Fruit fly (Drosophila melanogaster): Measurements from ENCODE around the gene Mgat3.

Mgat3 gene

DNA sequence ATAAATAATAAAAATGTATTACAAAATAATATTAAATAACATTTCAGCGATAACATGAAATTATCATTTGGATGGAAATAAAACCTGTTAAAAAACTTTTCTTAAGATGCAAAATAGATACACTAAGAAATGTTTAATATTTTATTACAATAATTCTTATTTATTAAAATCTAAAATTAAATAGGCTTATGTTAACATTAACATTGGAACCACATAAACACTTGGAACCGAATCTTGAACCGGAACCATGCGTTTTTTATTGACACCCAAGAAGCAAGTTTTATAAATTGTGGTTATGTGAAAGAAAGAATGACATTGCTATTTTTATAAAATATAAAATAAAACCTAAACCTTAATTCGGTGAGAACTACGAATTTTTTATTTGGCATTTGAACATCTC lies 22.2 kb downstream of the Mgat3 start, which contains the start of gene kmg:
kmg (plus strand) TSS at position 301 of the 400 bp plus-strand sequence.
- TF ChIP-seq Mnt (GFP tag; optimal IDR thresholded peaks at IDR 0.05) (no peak), cic (GFP tag; optimal IDR thresholded peaks at IDR 0.05) (no peak), CG33017 (tag; optimal IDR thresholded peaks at IDR 0.05) (no peak), pad (GFP tag; optimal IDR thresholded peaks at IDR 0.05) (no peak), Clk (GFP tag; optimal IDR thresholded peaks at IDR 0.05) (no peak), Hr96 (GFP tag; optimal IDR thresholded peaks at IDR 0.05) (no peak), CG12768 (GFP tag; optimal IDR thresholded peaks at IDR 0.05) (no peak), toe (GFP tag; optimal IDR thresholded peaks at IDR 0.05) (no peak), CG14711 (tag; optimal IDR thresholded peaks at IDR 0.05) (no peak), Crg-1 (GFP tag; optimal IDR thresholded peaks at IDR 0.05) (no peak), kay (GFP tag; ENCODE audit: borderline replicate concordance) (no peak), CG7101 (tag; optimal IDR thresholded peaks at IDR 0.05) (no peak), tj (GFP tag; optimal IDR thresholded peaks at IDR 0.05) (no peak), ovo (GFP tag; optimal IDR thresholded peaks at IDR 0.05) (no peak), cnc (optimal IDR thresholded peaks at IDR 0.05) (no peak), bab1 (GFP tag; optimal IDR thresholded peaks at IDR 0.05) (no peak), CG1620 (GFP tag; optimal IDR thresholded peaks at IDR 0.05) (no peak), CG11617 (GFP tag; optimal IDR thresholded peaks at IDR 0.05) (no peak)

DNA sequence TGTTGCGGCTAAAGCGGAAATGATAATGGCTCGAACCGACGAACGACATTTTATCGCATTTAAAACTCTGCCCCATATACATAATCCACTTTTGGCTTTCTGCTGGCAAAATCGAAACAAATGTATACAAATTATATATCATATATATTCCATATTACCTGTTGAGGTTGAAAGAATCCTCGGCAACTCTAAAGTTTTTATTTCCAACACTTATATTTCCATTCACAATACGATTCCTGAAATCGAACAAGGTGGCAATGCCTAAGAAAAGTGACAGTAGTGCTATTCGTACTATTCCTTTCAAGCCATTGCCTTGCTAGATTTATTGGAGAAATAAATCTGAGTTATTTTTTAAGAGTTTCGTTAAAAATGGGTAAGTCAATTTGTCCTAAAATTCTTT lies 23.9 kb downstream of the Mgat3 start, which contains the start of gene Pk34A:
Pk34A (plus strand) TSS at position 301 of the 400 bp plus-strand sequence.
- TF ChIP-seq tj (GFP tag; optimal IDR thresholded peaks at IDR 0.05), result no peak
- TF ChIP-seq kay (GFP tag; ENCODE audit: borderline replicate concordance), result no peak
- TF ChIP-seq bab1 (GFP tag; optimal IDR thresholded peaks at IDR 0.05), result no peak
- TF ChIP-seq CG7045 (GFP tag; optimal IDR thresholded peaks at IDR 0.05), result no peak
- no peak for TF ChIP-seq CG11617 (GFP tag; optimal IDR thresholded peaks at IDR 0.05)
- no peak for TF ChIP-seq toe (GFP tag; optimal IDR thresholded peaks at IDR 0.05)
- no peak for TF ChIP-seq Clk (GFP tag; optimal IDR thresholded peaks at IDR 0.05)
- no peak for TF ChIP-seq CG5204 (GFP tag; optimal IDR thresholded peaks at IDR 0.05)
- no peak for TF ChIP-seq ovo (GFP tag; optimal IDR thresholded peaks at IDR 0.05)
- no peak for TF ChIP-seq CG33017 (tag; optimal IDR thresholded peaks at IDR 0.05)
- no peak for TF ChIP-seq pad (GFP tag; optimal IDR thresholded peaks at IDR 0.05)
- no peak for TF ChIP-seq CG12768 (GFP tag; optimal IDR thresholded peaks at IDR 0.05)
- TF ChIP-seq Mnt (GFP tag; optimal IDR thresholded peaks at IDR 0.05), result no peak

DNA sequence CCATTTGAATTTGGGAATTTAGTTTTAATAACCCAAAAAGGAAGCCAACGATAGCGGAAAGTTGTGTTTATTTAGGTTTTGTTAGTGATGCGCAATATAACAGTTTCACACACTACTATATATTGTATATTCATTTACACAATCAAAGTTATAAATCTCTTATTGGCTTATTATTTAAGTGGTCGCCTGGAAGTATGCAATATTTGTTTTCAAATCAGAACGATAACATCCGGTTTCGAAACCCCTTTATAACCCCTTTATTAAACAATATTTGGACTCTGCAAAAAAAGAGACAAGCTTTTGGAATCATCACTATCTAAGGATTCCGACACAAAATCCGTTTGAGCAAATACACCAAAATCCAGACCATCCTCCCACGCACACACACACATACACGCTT lies 24.5 kb downstream of the Mgat3 start:
- no peak for TF ChIP-seq kay (GFP tag; ENCODE audit: borderline replicate concordance)
- TF ChIP-seq CG7101 (tag; optimal IDR thresholded peaks at IDR 0.05), result peak; percentile 19
- no peak for TF ChIP-seq Mnt (GFP tag; optimal IDR thresholded peaks at IDR 0.05)
- TF ChIP-seq Hr96 (GFP tag; optimal IDR thresholded peaks at IDR 0.05), result no peak
- TF ChIP-seq cic (GFP tag; optimal IDR thresholded peaks at IDR 0.05), result no peak
- TF ChIP-seq ovo (GFP tag; optimal IDR thresholded peaks at IDR 0.05), result no peak
- peak; percentile 33 for TF ChIP-seq toe (GFP tag; optimal IDR thresholded peaks at IDR 0.05)
- TF ChIP-seq CG12768 (GFP tag; optimal IDR thresholded peaks at IDR 0.05), result peak; percentile 4
- TF ChIP-seq CG14711 (tag; optimal IDR thresholded peaks at IDR 0.05), result no peak
- TF ChIP-seq cnc (optimal IDR thresholded peaks at IDR 0.05), result no peak
- no peak for TF ChIP-seq CG33017 (tag; optimal IDR thresholded peaks at IDR 0.05)
- TF ChIP-seq tj (GFP tag; optimal IDR thresholded peaks at IDR 0.05), result no peak
- TF ChIP-seq bab1 (GFP tag; optimal IDR thresholded peaks at IDR 0.05), result peak; percentile 60
- no peak for TF ChIP-seq CG1620 (GFP tag; optimal IDR thresholded peaks at IDR 0.05)
- peak; percentile 32 for TF ChIP-seq CG11617 (GFP tag; optimal IDR thresholded peaks at IDR 0.05)
- no peak for TF ChIP-seq CG7045 (GFP tag; optimal IDR thresholded peaks at IDR 0.05)
- no peak for TF ChIP-seq Crg-1 (GFP tag; optimal IDR thresholded peaks at IDR 0.05)
- no peak for TF ChIP-seq CG5204 (GFP tag; optimal IDR thresholded peaks at IDR 0.05)
- no peak for TF ChIP-seq pad (GFP tag; optimal IDR thresholded peaks at IDR 0.05)
- TF ChIP-seq Clk (GFP tag; optimal IDR thresholded peaks at IDR 0.05), result no peak

DNA sequence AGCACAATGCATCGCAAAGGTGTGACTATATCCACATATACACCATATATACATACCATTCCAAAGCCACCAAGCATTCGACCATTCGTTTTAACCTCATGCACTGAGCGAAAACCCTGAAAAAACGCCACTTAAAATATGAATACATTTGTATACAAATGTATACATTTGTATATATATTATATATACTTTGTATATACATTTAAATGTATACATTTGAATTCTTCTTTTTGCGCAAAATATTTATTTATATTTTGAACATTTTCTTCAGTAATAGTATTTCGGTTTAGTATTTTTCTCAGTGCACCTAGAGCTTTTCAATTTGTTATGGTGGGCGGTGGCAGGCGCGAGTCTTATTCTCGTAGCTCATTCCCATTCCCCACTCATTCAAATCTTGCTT lies 26.0 kb downstream of the Mgat3 start:
- no peak for TF ChIP-seq CG1620 (GFP tag; optimal IDR thresholded peaks at IDR 0.05)
- peak; percentile 49 for TF ChIP-seq CG11617 (GFP tag; optimal IDR thresholded peaks at IDR 0.05)
- no peak for TF ChIP-seq Hr96 (GFP tag; optimal IDR thresholded peaks at IDR 0.05)
- no peak for TF ChIP-seq Mnt (GFP tag; optimal IDR thresholded peaks at IDR 0.05)
- no peak for TF ChIP-seq ovo (GFP tag; optimal IDR thresholded peaks at IDR 0.05)
- peak; percentile 56 for TF ChIP-seq CG14711 (tag; optimal IDR thresholded peaks at IDR 0.05)
- peak; percentile 63 for TF ChIP-seq CG7101 (tag; optimal IDR thresholded peaks at IDR 0.05)
- peak; percentile 87 for TF ChIP-seq CG33017 (tag; optimal IDR thresholded peaks at IDR 0.05)
- peak; percentile 18 for TF ChIP-seq Clk (GFP tag; optimal IDR thresholded peaks at IDR 0.05)
- peak; percentile 57 for TF ChIP-seq CG12768 (GFP tag; optimal IDR thresholded peaks at IDR 0.05)
- peak; percentile 20 for TF ChIP-seq tj (GFP tag; optimal IDR thresholded peaks at IDR 0.05)
- peak; percentile 77 for TF ChIP-seq CG7045 (GFP tag; optimal IDR thresholded peaks at IDR 0.05)
- TF ChIP-seq cic (GFP tag; optimal IDR thresholded peaks at IDR 0.05), result peak; percentile 11
- TF ChIP-seq kay (GFP tag; ENCODE audit: borderline replicate concordance), result peak; percentile 71
- no peak for TF ChIP-seq cnc (optimal IDR thresholded peaks at IDR 0.05)
- peak; percentile 11 for TF ChIP-seq pad (GFP tag; optimal IDR thresholded peaks at IDR 0.05)
- TF ChIP-seq Crg-1 (GFP tag; optimal IDR thresholded peaks at IDR 0.05), result no peak
- TF ChIP-seq bab1 (GFP tag; optimal IDR thresholded peaks at IDR 0.05), result no peak
- TF ChIP-seq CG5204 (GFP tag; optimal IDR thresholded peaks at IDR 0.05), result no peak
- no peak for TF ChIP-seq toe (GFP tag; optimal IDR thresholded peaks at IDR 0.05)

DNA sequence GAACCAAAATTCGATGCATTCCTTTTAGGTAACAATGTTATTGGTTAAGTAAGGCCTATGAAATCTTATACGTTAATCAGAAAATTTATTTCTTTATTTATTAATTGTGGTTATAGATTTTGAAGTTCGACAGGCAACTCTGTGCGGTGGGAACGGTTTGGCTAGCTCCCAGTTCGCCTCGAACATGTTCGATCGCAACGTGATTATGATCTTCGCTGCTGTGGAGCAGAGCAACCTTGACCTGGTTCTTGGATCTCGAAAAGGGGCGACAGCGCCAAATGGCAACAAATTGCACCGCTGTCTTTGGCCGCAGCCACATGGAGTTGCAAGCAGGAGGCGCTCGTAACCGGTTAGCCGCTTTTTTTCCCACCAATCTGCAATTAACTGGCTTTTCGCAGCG lies 28.1 kb downstream of the Mgat3 start:
- no peak for TF ChIP-seq CG11617 (GFP tag; optimal IDR thresholded peaks at IDR 0.05)
- no peak for TF ChIP-seq kay (GFP tag; ENCODE audit: borderline replicate concordance)
- no peak for TF ChIP-seq toe (GFP tag; optimal IDR thresholded peaks at IDR 0.05)
- TF ChIP-seq CG14711 (tag; optimal IDR thresholded peaks at IDR 0.05), result no peak
- TF ChIP-seq Mnt (GFP tag; optimal IDR thresholded peaks at IDR 0.05), result no peak
- TF ChIP-seq CG12768 (GFP tag; optimal IDR thresholded peaks at IDR 0.05), result no peak
- TF ChIP-seq Hr96 (GFP tag; optimal IDR thresholded peaks at IDR 0.05), result no peak
- no peak for TF ChIP-seq CG33017 (tag; optimal IDR thresholded peaks at IDR 0.05)
- no peak for TF ChIP-seq tj (GFP tag; optimal IDR thresholded peaks at IDR 0.05)
- TF ChIP-seq cnc (optimal IDR thresholded peaks at IDR 0.05), result no peak
- TF ChIP-seq cic (GFP tag; optimal IDR thresholded peaks at IDR 0.05), result no peak
- TF ChIP-seq CG7101 (tag; optimal IDR thresholded peaks at IDR 0.05), result no peak

DNA sequence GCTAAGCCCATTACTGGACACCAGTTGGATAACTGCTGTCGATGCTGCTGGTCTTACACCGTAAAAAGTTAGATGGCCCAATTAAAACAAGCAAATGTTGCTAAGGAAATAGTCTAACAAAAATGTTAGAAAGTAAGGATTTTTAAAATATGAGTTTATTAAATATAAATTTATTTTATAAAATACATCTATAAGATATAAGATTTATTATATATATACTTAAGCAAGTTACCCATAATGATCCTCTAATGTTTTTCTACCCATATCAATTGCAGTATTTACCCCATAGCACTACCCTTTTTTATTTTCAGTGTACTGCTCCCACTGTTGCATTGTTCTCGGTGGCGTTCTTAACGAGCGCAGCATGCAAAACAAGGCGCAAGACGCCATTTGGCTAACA lies 36.1 kb downstream of the Mgat3 start:
- TF ChIP-seq bab1 (GFP tag; optimal IDR thresholded peaks at IDR 0.05) (no peak), CG5204 (GFP tag; optimal IDR thresholded peaks at IDR 0.05) (no peak), CG14711 (tag; optimal IDR thresholded peaks at IDR 0.05) (no peak), tj (GFP tag; optimal IDR thresholded peaks at IDR 0.05) (no peak), CG33017 (tag; optimal IDR thresholded peaks at IDR 0.05) (no peak), CG7045 (GFP tag; optimal IDR thresholded peaks at IDR 0.05) (no peak)
